Worm (Caenorhabditis elegans) whole organism, young adult: ENCODE data around the gene Y17G9A.2.

Experiments used
- B0336.3 ChIP-seq: fragments of 200-800 bp; sonication (Bioruptor generic); IDR thresholded peaks from 2 replicates; pipeline ENCODE4 v1.3.6; 2022; ENCODE audit warnings: missing genetic modification characterization, missing compliant biosample characterization
- D2030.7 ChIP-seq: fragments of 200-800 bp; sonication (Bioruptor generic); IDR thresholded peaks from 2 replicates; pipeline ENCODE4 v1.3.6; 2022; ENCODE audit warnings: missing genetic modification reagents, missing genetic modification characterization, missing compliant biosample characterization
- F22D6.2 ChIP-seq: sonication (generic microtip); optimal IDR thresholded peaks from 2 replicates; lab custom pipeline; 2016; ENCODE audit warnings: mild to moderate bottlenecking, missing genetic modification characterization, missing compliant biosample characterization
- F49E8.2 ChIP-seq: sonication (generic microtip); optimal IDR thresholded peaks from 3 replicates; lab custom pipeline; 2017; ENCODE audit warnings: missing genetic modification characterization, mild to moderate bottlenecking, missing compliant biosample characterization, antibody characterized with exemption, moderate library complexity; ENCODE audit not compliant: insufficient read depth
- Y79H2A.3 ChIP-seq: fragments of 200-800 bp; sonication (Bioruptor generic); conservative IDR thresholded peaks from 2 replicates; pipeline ENCODE4 v1.3.6; 2022; ENCODE audit warnings: missing genetic modification reagents, missing genetic modification characterization, missing compliant biosample characterization
- ama-1 ChIP-seq, 3 experiments: fragments of 150-350 bp in 1 of 3; sonication (generic microtip) in 2 of 3; optimal IDR thresholded peaks; 2 replicates each; lab custom pipeline; 2014 to 2018; ENCODE audit warnings: missing biosample characterization in 2 of 3, missing genetic modification characterization in 2 of 3, missing genetic modification reagents in 2 of 3
- atf-7 ChIP-seq: sonication (generic microtip); optimal IDR thresholded peaks from 2 replicates; lab custom pipeline; 2017; ENCODE audit warnings: mild to moderate bottlenecking, missing genetic modification characterization, missing compliant biosample characterization
- attf-6 ChIP-seq: fragments of 200-800 bp; sonication (Bioruptor generic); IDR thresholded peaks from 2 replicates; pipeline ENCODE4 v1.3.6; 2022; ENCODE audit warnings: missing genetic modification reagents, missing genetic modification characterization, missing compliant biosample characterization
- bed-1 ChIP-seq: fragments of 200-800 bp; sonication (Bioruptor generic); IDR thresholded peaks from 2 replicates; pipeline ENCODE4 v1.3.6; 2022; ENCODE audit warnings: missing genetic modification reagents, missing genetic modification characterization, missing compliant biosample characterization
- cebp-1 ChIP-seq, 2 experiments: fragments of 200-800 bp in 1 of 2; sonication (Bioruptor generic) in 1 of 2; sonication (generic microtip) in 1 of 2; IDR thresholded peaks in 1 of 2; optimal IDR thresholded peaks in 1 of 2; 2 replicates each; pipeline versions ENCODE4 v1.3.6 to Lab custom; 2017 to 2022; ENCODE audit warnings: missing compliant biosample characterization in 2 of 2, missing genetic modification characterization in 2 of 2, mild to moderate bottlenecking in 1 of 2, missing genetic modification reagents in 1 of 2, moderate library complexity in 1 of 2
- ceh-100 ChIP-seq: fragments of 200-800 bp; sonication (Bioruptor generic); IDR thresholded peaks from 2 replicates; pipeline ENCODE4 v1.3.6; 2022; ENCODE audit warnings: missing genetic modification reagents, missing genetic modification characterization, missing compliant biosample characterization
- ceh-40 ChIP-seq: fragments of 200-800 bp; sonication (Bioruptor generic); IDR thresholded peaks from 2 replicates; pipeline ENCODE4 v1.3.6; 2022; ENCODE audit warnings: missing genetic modification characterization, missing compliant biosample characterization
- ceh-79 ChIP-seq: sonication (generic microtip); optimal IDR thresholded peaks from 2 replicates; lab custom pipeline; 2017; ENCODE audit warnings: mild to moderate bottlenecking, missing genetic modification characterization, missing compliant biosample characterization
- die-1 ChIP-seq: sonication (generic microtip); optimal IDR thresholded peaks from 2 replicates; lab custom pipeline; 2016; ENCODE audit warnings: missing genotype, mild to moderate bottlenecking, missing genetic modification characterization, missing compliant biosample characterization
- hmg-1.2 ChIP-seq: fragments of 200-800 bp; sonication (Bioruptor generic); IDR thresholded peaks from 2 replicates; pipeline ENCODE4 v1.3.6; 2022; ENCODE audit warnings: missing genetic modification reagents, missing genetic modification characterization, missing compliant biosample characterization
- hrde-1 ChIP-seq: sonication (generic microtip); optimal IDR thresholded peaks from 2 replicates; lab custom pipeline; 2016; ENCODE audit warnings: missing genetic modification characterization, mild to moderate bottlenecking, missing compliant biosample characterization, moderate library complexity, missing genotype, missing genetic modification reagents, borderline replicate concordance
- lag-1 ChIP-seq: fragments of 200-800 bp; sonication (Bioruptor generic); IDR thresholded peaks from 2 replicates; pipeline ENCODE4 v1.3.6; 2022; ENCODE audit warnings: missing genetic modification reagents, missing genetic modification characterization, missing compliant biosample characterization
- lin-26 ChIP-seq: fragments of 200-800 bp; sonication (Bioruptor generic); IDR thresholded peaks from 2 replicates; pipeline ENCODE4 v1.3.6; 2022; ENCODE audit warnings: missing genetic modification reagents, missing genetic modification characterization, missing compliant biosample characterization
- lin-35 ChIP-seq, 3 experiments: fragments of 150-350 bp in 2 of 3; sonication (generic microtip) in 1 of 3; optimal IDR thresholded peaks; 2 replicates each; lab custom pipeline; 2014 to 2018; ENCODE audit warnings: missing biosample characterization in 3 of 3, missing genetic modification characterization in 3 of 3, missing genetic modification reagents in 3 of 3
- lin-54 ChIP-seq: fragments of 200-800 bp; sonication (Bioruptor generic); optimal IDR thresholded peaks from 2 replicates; lab custom pipeline; 2018; ENCODE audit warnings: mild to moderate bottlenecking, missing genetic modification characterization, missing compliant biosample characterization
- madf-3 ChIP-seq: fragments of 200-800 bp; sonication (Bioruptor generic); IDR thresholded peaks from 2 replicates; pipeline ENCODE4 v1.3.6; 2022; ENCODE audit warnings: missing genetic modification reagents, missing genetic modification characterization, missing compliant biosample characterization
- madf-6 ChIP-seq: fragments of 200-800 bp; sonication (Bioruptor generic); IDR thresholded peaks from 2 replicates; pipeline ENCODE4 v1.3.6; 2022; ENCODE audit warnings: missing genetic modification reagents, missing genetic modification characterization, missing compliant biosample characterization
- madf-8 ChIP-seq: fragments of 200-800 bp; sonication (Bioruptor generic); conservative IDR thresholded peaks from 2 replicates; pipeline ENCODE4 v1.3.6; 2022; ENCODE audit warnings: missing genetic modification reagents, missing genetic modification characterization, missing compliant biosample characterization
- mcd-1 ChIP-seq: fragments of 200-800 bp; sonication (Bioruptor generic); IDR thresholded peaks from 2 replicates; pipeline ENCODE4 v1.3.6; 2022; ENCODE audit warnings: missing genetic modification reagents, missing genetic modification characterization, missing compliant biosample characterization
- mxl-1 ChIP-seq: sonication (generic microtip); optimal IDR thresholded peaks from 2 replicates; lab custom pipeline; 2016; ENCODE audit warnings: missing genetic modification characterization, missing compliant biosample characterization
- nhr-90 ChIP-seq: sonication (generic microtip); optimal IDR thresholded peaks from 2 replicates; lab custom pipeline; 2016; ENCODE audit warnings: missing genotype, mild to moderate bottlenecking, missing genetic modification characterization, missing compliant biosample characterization
- rcor-1 ChIP-seq: fragments of 200-800 bp; sonication (Bioruptor generic); IDR thresholded peaks from 2 replicates; pipeline ENCODE4 v1.3.6; 2022; ENCODE audit warnings: missing genetic modification reagents, missing genetic modification characterization, missing compliant biosample characterization
- repo-1 ChIP-seq: sonication (generic microtip); optimal IDR thresholded peaks from 2 replicates; lab custom pipeline; 2017; ENCODE audit warnings: mild to moderate bottlenecking, missing genetic modification characterization, missing compliant biosample characterization
- snpc-1.1 ChIP-seq: sonication (generic microtip); optimal IDR thresholded peaks from 2 replicates; lab custom pipeline; 2017; ENCODE audit warnings: missing genetic modification characterization, mild to moderate bottlenecking, missing compliant biosample characterization, antibody characterized with exemption, moderate library complexity, missing genotype, missing genetic modification reagents; ENCODE audit not compliant: insufficient read depth
- snpc-1.3 ChIP-seq: sonication (generic microtip); optimal IDR thresholded peaks from 2 replicates; lab custom pipeline; 2017; ENCODE audit warnings: missing genetic modification characterization, mild to moderate bottlenecking, missing compliant biosample characterization, antibody characterized with exemption, moderate library complexity, missing genotype, missing genetic modification reagents; ENCODE audit not compliant: insufficient read depth
- snpc-3.4 ChIP-seq: sonication (generic microtip); optimal IDR thresholded peaks from 2 replicates; lab custom pipeline; 2017; ENCODE audit warnings: missing genetic modification characterization, mild to moderate bottlenecking, missing compliant biosample characterization, antibody characterized with exemption, moderate library complexity, missing genotype, missing genetic modification reagents
- snpc-4 ChIP-seq, 5 experiments: fragments of 150-350 bp in 1 of 5; sonication (generic microtip) in 4 of 5; optimal IDR thresholded peaks; 2 replicates each; lab custom pipeline; 2014 to 2018; ENCODE audit warnings: missing genetic modification characterization in 5 of 5, missing biosample characterization in 3 of 5, antibody characterized with exemption in 2 of 5, mild to moderate bottlenecking in 2 of 5, missing compliant biosample characterization in 2 of 5, missing genotype in 2 of 5, moderate library complexity in 2 of 5, missing genetic modification reagents in 1 of 5
- tbp1 ChIP-seq: fragments of 200-800 bp; sonication (Bioruptor generic); optimal IDR thresholded peaks from 2 replicates; lab custom pipeline; 2018; ENCODE audit warnings: mild to moderate bottlenecking, missing genetic modification characterization, missing compliant biosample characterization
- tbx-9 ChIP-seq: sonication (generic microtip); optimal IDR thresholded peaks from 2 replicates; lab custom pipeline; 2016; ENCODE audit warnings: borderline replicate concordance, missing genetic modification characterization, inconsistent platforms, missing compliant biosample characterization
- tlf-1 ChIP-seq: fragments of 200-800 bp; sonication (Bioruptor generic); optimal IDR thresholded peaks from 2 replicates; lab custom pipeline; 2018; ENCODE audit warnings: mild to moderate bottlenecking, missing genetic modification characterization, missing compliant biosample characterization
- unc-130 ChIP-seq: sonication (generic microtip); optimal IDR thresholded peaks from 2 replicates; lab custom pipeline; 2016; ENCODE audit warnings: missing genetic modification reagents, missing genetic modification characterization, missing compliant biosample characterization
- ztf-25 ChIP-seq: fragments of 200-800 bp; sonication (Bioruptor generic); IDR thresholded peaks from 2 replicates; pipeline ENCODE4 v1.3.6; 2022; ENCODE audit warnings: missing genetic modification reagents, missing genetic modification characterization, missing compliant biosample characterization
- ztf-6 ChIP-seq: fragments of 200-800 bp; sonication (Bioruptor generic); IDR thresholded peaks from 2 replicates; pipeline ENCODE4 v1.3.6; 2022; ENCODE audit warnings: missing genetic modification reagents, missing genetic modification characterization, missing compliant biosample characterization

The Y17G9A.2 gene

ce11 chrIV:4814185-4814584, 41.9 kb downstream of the Y17G9A.2 start, which contains the start of gene srw-94:
srw-94 (plus strand) TSS chrIV:4814485.
- TF ChIP-seq tlf-1 (no peak), ama-1 (optimal IDR thresholded peaks at IDR 0.05; lab: Kevin White, UChicago) (no peak), ama-1 (GFP tag; optimal IDR thresholded peaks at IDR 0.05; lab: Kevin White, UChicago) (no peak), ceh-40 (GFP tag; lab: Robert Waterston, UW) (no peak), D2030.7 (no peak), attf-6 (GFP tag; lab: Robert Waterston, UW) (no peak), ceh-79 (no peak), lin-26 (GFP tag; lab: Robert Waterston, UW) (no peak), hmg-1.2 (no peak), F22D6.2 (no peak), rcor-1 (GFP tag; lab: Robert Waterston, UW) (no peak), repo-1 (tag; lab: Kevin White, UChicago) (no peak), madf-8 (no peak)

DNA sequence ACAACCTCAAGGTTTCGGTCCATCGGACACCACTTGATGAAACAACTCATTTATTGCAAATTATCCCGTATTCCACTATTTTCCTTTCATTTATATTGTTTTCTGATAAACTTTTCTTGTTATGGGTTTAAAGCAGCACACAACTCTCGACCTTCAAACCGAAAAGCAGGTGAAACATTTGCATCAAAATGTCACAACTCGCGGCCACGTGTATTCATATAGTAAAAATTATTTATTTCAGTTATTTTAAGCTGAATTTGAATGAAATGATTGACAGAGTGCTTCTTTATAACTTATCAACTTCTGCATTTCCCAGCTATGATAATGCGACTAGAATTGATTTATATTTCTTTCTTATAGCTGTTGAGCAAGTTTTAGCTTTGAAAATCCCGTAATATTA, 44.2 kb downstream of the Y17G9A.2 start, which contains the start of gene srw-95:
srw-95 (plus strand) TSS at position 213 of the 400 bp plus-strand sequence.
- 0 out of 2 replicates have a peak, but pooled peaks have one; percentile 71 for TF ChIP-seq madf-3
- 0 out of 2 replicates have a peak, but pooled peaks have one; percentile 10 for TF ChIP-seq hmg-1.2
- TF ChIP-seq rcor-1 (GFP tag; lab: Robert Waterston, UW): peak; percentile 50; the same call in 1 of the 2 replicates
- 0 out of 2 replicates have a peak, but pooled peaks have one; percentile 53 for TF ChIP-seq attf-6 (GFP tag; lab: Robert Waterston, UW)
- TF ChIP-seq ceh-100: 0 out of 2 replicates have a peak, but pooled peaks have one; percentile 40
- TF ChIP-seq Y79H2A.3 (GFP tag; lab: Robert Waterston, UW): no peak
- TF ChIP-seq snpc-1.1 (tag; lab: Kevin White, UChicago): peak; percentile 24
- no peak for TF ChIP-seq lag-1 (GFP tag; lab: Robert Waterston, UW)
- no peak for TF ChIP-seq snpc-4 (GFP tag; optimal IDR thresholded peaks at IDR 0.05; lab: Kevin White, UChicago)
- TF ChIP-seq snpc-4 (tag; optimal IDR thresholded peaks at IDR 0.05; lab: Kevin White, UChicago): peak in 2 of 4 experiments; percentile 51 to 81
- TF ChIP-seq F49E8.2 (tag; lab: Kevin White, UChicago): peak; percentile 59
- TF ChIP-seq madf-6: peak; percentile 45; the same call in 1 of the 2 replicates
- TF ChIP-seq lin-26 (GFP tag; lab: Robert Waterston, UW): 0 out of 2 replicates have a peak, but pooled peaks have one; percentile 18
- peak; percentile 9 for TF ChIP-seq atf-7 (tag; lab: Kevin White, UChicago)
- peak; percentile 5 for TF ChIP-seq unc-130 (GFP tag; lab: Kevin White, UChicago)
- peak; percentile 9 for TF ChIP-seq lin-54 (GFP tag; lab: Kevin White, UChicago)
- TF ChIP-seq tbx-9: no peak
- TF ChIP-seq lin-35 (GFP tag; optimal IDR thresholded peaks at IDR 0.05; lab: Kevin White, UChicago): peak in 1 of 3 experiments; percentile 11
- peak; percentile 28; the same call in 1 of the 2 replicates for TF ChIP-seq mcd-1 (GFP tag; lab: Robert Waterston, UW)
- TF ChIP-seq cebp-1 (GFP tag; IDR thresholded peaks at IDR 0.05; lab: Robert Waterston, UW): no peak
- peak; percentile 16 for TF ChIP-seq cebp-1 (tag; optimal IDR thresholded peaks at IDR 0.05; lab: Kevin White, UChicago)
- peak; percentile 86 for TF ChIP-seq B0336.3 (GFP tag; lab: Robert Waterston, UW)
- TF ChIP-seq hrde-1: peak; percentile 53
- TF ChIP-seq ztf-6: no peak
- peak; percentile 24 for TF ChIP-seq snpc-3.4 (tag; lab: Kevin White, UChicago)
- TF ChIP-seq ztf-25 (GFP tag; lab: Robert Waterston, UW): 0 out of 2 replicates have a peak, but pooled peaks have one; percentile 20
- peak; percentile 19 for TF ChIP-seq snpc-1.3 (tag; lab: Kevin White, UChicago)
- peak; percentile 38 for TF ChIP-seq tbp1 (GFP tag; lab: Kevin White, UChicago)
- TF ChIP-seq bed-1: 0 out of 2 replicates have a peak, but pooled peaks have one; percentile 8
- no peak for TF ChIP-seq mxl-1 (tag; lab: Kevin White, UChicago)
- peak; percentile 12 for TF ChIP-seq die-1 (tag; lab: Kevin White, UChicago)
- TF ChIP-seq nhr-90 (tag; lab: Kevin White, UChicago): no peak
